Worm (Caenorhabditis elegans): Measurements from ENCODE around the gene nkat-3.

nkat-3 gene

DNA sequence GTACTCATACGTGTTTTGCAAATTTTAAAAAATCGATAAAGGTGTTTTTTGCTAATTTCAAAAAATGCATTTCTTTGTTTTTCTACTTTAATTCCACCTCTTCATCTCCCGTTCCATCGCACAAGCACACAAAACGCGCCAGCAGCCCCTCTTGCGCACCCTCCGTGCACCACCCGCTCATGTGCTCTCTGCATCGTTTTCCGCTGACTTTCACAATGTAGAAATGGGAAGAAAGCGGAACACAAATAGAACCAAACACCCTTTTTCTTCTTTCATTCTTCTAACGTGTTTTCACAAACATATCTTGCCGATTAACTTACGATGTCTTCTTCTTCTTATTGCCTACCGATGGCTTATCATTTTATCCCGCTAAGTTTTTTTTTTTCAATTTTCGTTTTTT lies 51.2 kb downstream of the nkat-3 start (continued):
- peak; percentile 76 for TF ChIP-seq pbrm-1 (GFP tag; IDR thresholded peaks at IDR 0.05)
- no peak for TF ChIP-seq ztf-25 (GFP tag; IDR thresholded peaks at IDR 0.05)
- TF ChIP-seq attf-6 (GFP tag; IDR thresholded peaks at IDR 0.05) = no peak
- no peak for TF ChIP-seq bed-2 (GFP tag; IDR thresholded peaks at IDR 0.05)
- no peak for TF ChIP-seq F39B2.1 (GFP tag; IDR thresholded peaks at IDR 0.05)
- peak; percentile 6 for TF ChIP-seq snpc-4 (GFP tag; optimal IDR thresholded peaks at IDR 0.05)
- peak; percentile 44 to 63 (median 57) for TF ChIP-seq snpc-4 (tag; optimal IDR thresholded peaks at IDR 0.05)
- 0 out of 2 replicates have a peak, but pooled peaks have one; percentile 50 for TF ChIP-seq madf-3 (GFP tag; IDR thresholded peaks at IDR 0.05)
- peak; percentile 58 for TF ChIP-seq chd-7 (tag; optimal IDR thresholded peaks at IDR 0.05)
- peak; percentile 76 for TF ChIP-seq C06A6.2 (GFP tag; conservative IDR thresholded peaks at IDR 0.05)
- TF ChIP-seq lsl-1 (GFP tag; optimal IDR thresholded peaks at IDR 0.05) = no peak
- no peak for TF ChIP-seq unc-62 (GFP tag; optimal IDR thresholded peaks at IDR 0.05)
- TF ChIP-seq ceh-27 (GFP tag; optimal IDR thresholded peaks at IDR 0.05) = peak; percentile 59
- TF ChIP-seq nhr-80 (tag; optimal IDR thresholded peaks at IDR 0.05) = peak; percentile 89
- no peak for TF ChIP-seq aptf-2 (GFP tag; conservative IDR thresholded peaks at IDR 0.05)
- TF ChIP-seq dpl-1 (GFP tag; optimal IDR thresholded peaks at IDR 0.05) = no peak
- no peak for TF ChIP-seq ceh-79 (tag; optimal IDR thresholded peaks at IDR 0.05)
- TF ChIP-seq madf-10 (tag; optimal IDR thresholded peaks at IDR 0.05) = peak; percentile 63
- no peak for TF ChIP-seq F33H1.4 (GFP tag; IDR thresholded peaks at IDR 0.05)
- no peak for TF ChIP-seq lin-35 (GFP tag; optimal IDR thresholded peaks at IDR 0.05)
- no peak for TF ChIP-seq sdz-38 (tag; optimal IDR thresholded peaks at IDR 0.05)
- no peak for TF ChIP-seq F37B4.10 (GFP tag; IDR thresholded peaks at IDR 0.05)
- TF ChIP-seq B0336.3 (GFP tag; IDR thresholded peaks at IDR 0.05) = peak; percentile 49; the same call in 1 of the 2 replicates
- peak; percentile 58; the same call in 1 of the 2 replicates for TF ChIP-seq lin-26 (GFP tag; IDR thresholded peaks at IDR 0.05)
- peak; percentile 50 to 59 for TF ChIP-seq let-607 (tag; optimal IDR thresholded peaks at IDR 0.05)
- TF ChIP-seq ceh-100 (GFP tag; IDR thresholded peaks at IDR 0.05) = no peak
- 0 out of 2 replicates have a peak, but pooled peaks have one; percentile 21 for TF ChIP-seq madf-6 (GFP tag; IDR thresholded peaks at IDR 0.05)
- no peak; the same call in 1 of the 2 replicates for TF ChIP-seq ekl-4 (GFP tag; IDR thresholded peaks at IDR 0.05)
- no peak for TF ChIP-seq mes-4 (tag; optimal IDR thresholded peaks at IDR 0.05)
- no peak for TF ChIP-seq unc-130 (GFP tag; optimal IDR thresholded peaks at IDR 0.05)
- peak; percentile 57 for TF ChIP-seq ets-4 (GFP tag; optimal IDR thresholded peaks at IDR 0.05)
- peak; percentile 35 for TF ChIP-seq F22D6.2 (tag; optimal IDR thresholded peaks at IDR 0.05)
- TF ChIP-seq mel-28 (tag; optimal IDR thresholded peaks at IDR 0.05; ENCODE audit: borderline replicate concordance) = no peak
- peak; percentile 91 for TF ChIP-seq dox-1 (GFP tag; IDR thresholded peaks at IDR 0.05)
- peak; percentile 61 for TF ChIP-seq somi-1 (GFP tag; optimal IDR thresholded peaks at IDR 0.05)
- no peak for TF ChIP-seq nhr-120 (GFP tag; IDR thresholded peaks at IDR 0.05)
- TF ChIP-seq tbp1 (GFP tag; optimal IDR thresholded peaks at IDR 0.05) = peak; percentile 58
- no peak for TF ChIP-seq mxl-1 (tag; optimal IDR thresholded peaks at IDR 0.05)
- no peak for TF ChIP-seq hmg-20 (GFP tag; IDR thresholded peaks at IDR 0.05)
- TF ChIP-seq die-1 (tag; optimal IDR thresholded peaks at IDR 0.05) = peak; percentile 20
- TF ChIP-seq Y53G8AR.9 (GFP tag; conservative IDR thresholded peaks at IDR 0.05) = peak; percentile 78
- TF ChIP-seq lsy-27 (tag; optimal IDR thresholded peaks at IDR 0.05; ENCODE audit: borderline replicate concordance, insufficient read depth) = no peak
- no peak for TF ChIP-seq F49E8.2 (tag; optimal IDR thresholded peaks at IDR 0.05; ENCODE audit: insufficient read depth)
- no peak for TF ChIP-seq xnd-1 (tag; optimal IDR thresholded peaks at IDR 0.05)
- TF ChIP-seq sptf-2 (GFP tag; optimal IDR thresholded peaks at IDR 0.05) = peak; percentile 22
- peak; percentile 78; the same call in 1 of the 2 replicates for TF ChIP-seq nfyb-1 (GFP tag; IDR thresholded peaks at IDR 0.05)
- TF ChIP-seq snpc-3.4 (tag; optimal IDR thresholded peaks at IDR 0.05) = no peak
- TF ChIP-seq mcd-1 (GFP tag; IDR thresholded peaks at IDR 0.05) = peak; percentile 83
- no peak for TF ChIP-seq nhr-179 (tag; optimal IDR thresholded peaks at IDR 0.05)
